Worm (Caenorhabditis elegans) whole organism, late embryonic: ENCODE results near the gene T01C1.4.

ENCODE experiments used
- F13H6.1 ChIP-seq: sonication (generic microtip); optimal IDR thresholded peaks from 2 replicates; lab custom pipeline; 2016; ENCODE audit warnings: missing genetic modification characterization, missing compliant biosample characterization
- ama-1 ChIP-seq: fragments of 150-350 bp; optimal IDR thresholded peaks from 2 replicates; lab custom pipeline; 2014
- lim-6 ChIP-seq: sonication (generic microtip); optimal IDR thresholded peaks from 2 replicates; lab custom pipeline; 2016; ENCODE audit warnings: missing genetic modification characterization, missing compliant biosample characterization
- madf-2 ChIP-seq: sonication (generic microtip); optimal IDR thresholded peaks from 2 replicates; lab custom pipeline; 2017; ENCODE audit warnings: missing genetic modification characterization, missing compliant biosample characterization
- npax-4 ChIP-seq: sonication (generic microtip); optimal IDR thresholded peaks from 2 replicates; lab custom pipeline; 2016; ENCODE audit warnings: missing genetic modification characterization, missing compliant biosample characterization

- TF ChIP-seq madf-2 (tag; lab: Kevin White, UChicago) (no peak), ama-1 (no peak), F13H6.1 (no peak), npax-4 (tag; lab: Kevin White, UChicago) (no peak), lim-6 (tag; lab: Kevin White, UChicago) (no peak)
Measured at ce11 chrX:10675376-10675775, 41.5 kb downstream of the T01C1.4 start.
